Worm (Caenorhabditis elegans) whole organism, L3 larva: ENCODE results near the gene str-73.
"Not testable (repeated sequence)": the region's sequence is repeated elsewhere in the genome, so short reads cannot be mapped to it uniquely, and the experiment has no call there.

Experiments used
- ama-1 ChIP-seq: fragments of 150-350 bp; optimal IDR thresholded peaks from 2 replicates; lab custom pipeline; 2018
- ceh-82 ChIP-seq: fragments of 150-350 bp; optimal IDR thresholded peaks from 2 replicates; lab custom pipeline; 2014; ENCODE audit warnings: missing biosample characterization, missing genetic modification characterization
- daf-12 ChIP-seq: fragments of 150-350 bp; optimal IDR thresholded peaks from 2 replicates; lab custom pipeline; 2014; ENCODE audit warnings: missing biosample characterization, missing genetic modification reagents, missing genetic modification characterization
- elt-3 ChIP-seq, 3 experiments: fragments of 150-350 bp in 1 of 3; sonication (generic microtip) in 2 of 3; optimal IDR thresholded peaks; 2 replicates in 2 of 3; 4 replicates in 1 of 3; lab custom pipeline; 2014 to 2017; ENCODE audit warnings: missing biosample characterization in 3 of 3, missing genetic modification characterization in 3 of 3
- mdl-1 ChIP-seq: fragments of 150-350 bp; optimal IDR thresholded peaks from 2 replicates; lab custom pipeline; 2014; ENCODE audit warnings: missing biosample characterization, missing genetic modification characterization
- nhr-237 ChIP-seq: fragments of 150-350 bp; optimal IDR thresholded peaks from 2 replicates; lab custom pipeline; 2014; ENCODE audit warnings: missing biosample characterization, missing genetic modification characterization
- nhr-25 ChIP-seq: sonication (generic microtip); optimal IDR thresholded peaks from 2 replicates; lab custom pipeline; 2017; ENCODE audit warnings: missing biosample characterization, missing genetic modification characterization
- pha-4 ChIP-seq: fragments of 150-350 bp; optimal IDR thresholded peaks from 2 replicates; lab custom pipeline; 2014; ENCODE audit warnings: missing biosample characterization, missing genetic modification reagents, missing genetic modification characterization
- sea-2 ChIP-seq: fragments of 150-350 bp; sonication (generic microtip); optimal IDR thresholded peaks from 4 replicates; lab custom pipeline; 2014; ENCODE audit warnings: missing biosample characterization, missing genetic modification reagents, missing genetic modification characterization
- unc-39 ChIP-seq: sonication (generic microtip); optimal IDR thresholded peaks from 4 replicates; lab custom pipeline; 2017; ENCODE audit warnings: missing biosample characterization, missing genetic modification characterization

DNA sequence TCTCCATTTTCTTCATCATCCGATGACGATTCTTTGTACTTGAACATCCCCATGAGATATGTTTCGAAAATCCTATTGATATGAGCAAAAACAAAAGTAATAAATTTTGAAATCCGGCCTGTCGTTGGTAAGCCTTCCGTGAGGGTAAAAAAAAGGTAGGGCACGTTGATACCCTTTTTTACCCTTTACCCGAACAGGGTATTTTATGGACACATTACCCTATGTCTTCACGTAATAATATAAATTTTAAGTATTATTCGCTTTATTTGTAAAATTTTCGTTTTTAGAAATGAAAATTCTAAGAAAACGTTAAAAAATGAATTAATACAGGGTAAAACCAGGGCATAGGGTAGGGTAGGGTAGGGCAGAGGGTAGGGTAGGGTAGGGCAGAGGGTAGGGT, 46.3 kb upstream of the str-73 start, which contains the start of gene F13A7.7:
- not testable (repeated sequence) for TF ChIP-seq pha-4 (tag; lab: Kevin White, UChicago); elt-3 (tag; optimal IDR thresholded peaks at IDR 0.05; lab: Kevin White, UChicago); nhr-237 (tag; lab: Kevin White, UChicago); unc-39; mdl-1 (tag; lab: Kevin White, UChicago); sea-2 (GFP tag; lab: Kevin White, UChicago); nhr-25 (tag; lab: Kevin White, UChicago); daf-12 (tag; lab: Kevin White, UChicago); ama-1; ceh-82 (tag; lab: Kevin White, UChicago)
